Worm (Caenorhabditis elegans) whole organism, midembryonic: ENCODE results near the gene bnc-1.

Experiments used
- T22C8.4 ChIP-seq: fragments of 200-800 bp; sonication (Bioruptor generic); IDR thresholded peaks from 2 replicates; pipeline ENCODE4 v1.3.6; 2022; ENCODE audit warnings: missing genetic modification characterization, missing compliant biosample characterization
- cog-1 ChIP-seq: sonication (generic microtip); optimal IDR thresholded peaks from 2 replicates; lab custom pipeline; 2016; ENCODE audit warnings: missing genetic modification characterization, missing compliant biosample characterization
- flt-1 ChIP-seq: fragments of 200-800 bp; sonication (Bioruptor generic); IDR thresholded peaks from 2 replicates; pipeline ENCODE4 v1.3.6; 2022; ENCODE audit warnings: missing genetic modification characterization, missing compliant biosample characterization
- klf-2 ChIP-seq: fragments of 200-800 bp; sonication (Bioruptor generic); conservative IDR thresholded peaks from 2 replicates; pipeline ENCODE4 v1.3.6; 2022; ENCODE audit warnings: missing genetic modification reagents, missing genetic modification characterization, missing compliant biosample characterization
- med-1 ChIP-seq: sonication (generic microtip); optimal IDR thresholded peaks from 2 replicates; lab custom pipeline; 2017; ENCODE audit warnings: missing genetic modification characterization, mild to moderate bottlenecking, missing compliant biosample characterization, antibody characterized with exemption, missing genetic modification reagents; ENCODE audit not compliant: insufficient read depth
- ref-1 ChIP-seq: fragments of 200-800 bp; sonication (Bioruptor generic); conservative IDR thresholded peaks from 2 replicates; pipeline ENCODE4 v1.3.6; 2022; ENCODE audit warnings: missing genetic modification reagents, missing genetic modification characterization, missing compliant biosample characterization
- tab-1 ChIP-seq: fragments of 200-800 bp; sonication (Bioruptor generic); IDR thresholded peaks from 2 replicates; pipeline ENCODE4 v1.3.6; 2022; ENCODE audit warnings: missing genetic modification characterization, missing compliant biosample characterization
- ztf-23 ChIP-seq: fragments of 200-800 bp; sonication (Bioruptor generic); IDR thresholded peaks from 2 replicates; pipeline ENCODE4 v1.3.6; 2022; ENCODE audit warnings: missing genetic modification reagents, missing genetic modification characterization, missing compliant biosample characterization
- ztf-29 ChIP-seq: fragments of 200-800 bp; sonication (Bioruptor generic); IDR thresholded peaks from 2 replicates; pipeline ENCODE4 v1.3.6; 2022; ENCODE audit warnings: missing genetic modification reagents, missing genetic modification characterization, missing compliant biosample characterization

Gene bnc-1

DNA sequence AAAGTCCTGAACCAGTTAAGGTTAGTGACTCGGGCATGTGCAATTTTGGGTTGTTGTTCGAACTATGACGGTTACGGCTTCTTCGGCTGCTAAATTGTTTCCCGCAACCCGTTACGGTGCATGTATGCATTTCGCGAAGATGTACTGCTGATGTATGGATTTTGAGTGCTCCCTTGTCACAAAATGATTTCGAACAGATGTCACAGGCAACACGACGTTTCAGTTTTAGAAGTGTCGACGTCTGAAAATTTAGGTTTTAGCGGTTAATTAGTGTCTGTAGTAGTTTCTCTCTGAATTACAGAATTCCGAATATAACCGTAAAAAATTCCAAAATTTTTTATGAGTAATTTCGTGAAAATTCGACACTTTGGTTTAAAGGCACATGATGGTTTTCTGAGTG lies 1.1 kb downstream of the bnc-1 start:
- no peak for TF ChIP-seq cog-1 (tag; lab: Kevin White, UChicago)
- no peak for TF ChIP-seq tab-1 (GFP tag; lab: Robert Waterston, UW)
- TF ChIP-seq ref-1 (GFP tag; lab: Robert Waterston, UW): no peak
- no peak for TF ChIP-seq T22C8.4 (GFP tag; lab: Robert Waterston, UW)
- TF ChIP-seq ztf-29 (GFP tag; lab: Robert Waterston, UW): no peak
- no peak for TF ChIP-seq ztf-23 (GFP tag; lab: Robert Waterston, UW)
- no peak for TF ChIP-seq flt-1
- TF ChIP-seq klf-2 (GFP tag; lab: Robert Waterston, UW): no peak
- no peak for TF ChIP-seq med-1 (GFP tag; lab: Kevin White, UChicago)

DNA sequence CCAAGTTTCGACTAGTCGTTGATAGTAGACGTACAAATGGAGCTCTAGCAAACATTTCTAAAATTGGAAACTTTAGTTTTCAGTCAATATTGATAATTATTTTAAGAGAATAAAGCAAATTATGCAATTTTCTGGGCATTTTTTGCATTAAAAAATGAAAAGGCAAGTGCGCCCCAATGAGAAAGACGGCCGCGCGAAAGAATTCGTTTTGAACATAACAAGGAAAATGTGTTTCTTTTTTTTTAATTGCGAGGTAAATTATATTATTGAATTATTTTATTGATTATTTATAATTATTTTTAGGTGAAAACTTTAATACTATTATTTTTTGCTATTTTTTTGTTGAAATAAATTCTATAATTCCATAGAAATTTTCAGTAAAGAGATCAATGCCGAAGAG lies 5.4 kb downstream of the bnc-1 start, which contains the start of the genes tsfm-1 and capg-2:
TSS of gene tsfm-1 (minus strand) at position 57 of the 400 bp plus-strand sequence.
TSS of gene capg-2 (plus strand) at position 379 of the 400 bp plus-strand sequence.
- TF ChIP-seq klf-2 (GFP tag; lab: Robert Waterston, UW): no peak
- no peak for TF ChIP-seq ref-1 (GFP tag; lab: Robert Waterston, UW)
- TF ChIP-seq ztf-29 (GFP tag; lab: Robert Waterston, UW): no peak
- TF ChIP-seq med-1 (GFP tag; lab: Kevin White, UChicago): no peak
- TF ChIP-seq cog-1 (tag; lab: Kevin White, UChicago): no peak
- TF ChIP-seq ztf-23 (GFP tag; lab: Robert Waterston, UW): no peak
- no peak for TF ChIP-seq T22C8.4 (GFP tag; lab: Robert Waterston, UW)
- TF ChIP-seq flt-1: no peak

DNA sequence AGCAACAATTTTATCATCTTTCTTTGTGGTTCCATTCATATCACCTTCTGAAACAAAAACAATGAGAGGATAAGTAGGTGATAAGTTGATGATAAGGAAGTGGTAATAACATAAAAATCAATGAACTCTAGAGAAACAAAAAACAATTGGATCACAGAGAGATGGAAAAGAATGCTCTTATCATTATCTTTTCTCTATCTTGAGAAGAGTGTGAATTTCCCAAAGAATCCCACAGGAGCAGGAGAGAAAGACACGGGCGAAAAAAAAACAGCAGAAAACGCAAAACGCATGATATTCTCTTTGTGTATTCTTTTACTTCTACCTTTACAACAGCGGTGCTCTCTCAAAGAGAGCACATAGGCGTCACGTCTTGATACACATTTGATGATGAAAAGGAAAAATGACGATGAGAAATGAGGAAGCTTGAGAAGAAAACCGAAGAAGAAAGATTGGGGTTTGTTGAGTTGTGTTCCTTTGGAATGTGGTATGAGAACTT lies 7.5 kb downstream of the bnc-1 start, which contains the start of gene twk-24:
TSS of gene twk-24 (minus strand) at position 51 of the 496 bp plus-strand sequence.
- TF ChIP-seq klf-2 (GFP tag; lab: Robert Waterston, UW): no peak
- no peak for TF ChIP-seq T22C8.4 (GFP tag; lab: Robert Waterston, UW)
- no peak for TF ChIP-seq ztf-23 (GFP tag; lab: Robert Waterston, UW)
- TF ChIP-seq ref-1 (GFP tag; lab: Robert Waterston, UW): no peak
- TF ChIP-seq tab-1 (GFP tag; lab: Robert Waterston, UW): no peak
- TF ChIP-seq flt-1: no peak
- no peak for TF ChIP-seq med-1 (GFP tag; lab: Kevin White, UChicago)
- TF ChIP-seq ztf-29 (GFP tag; lab: Robert Waterston, UW): no peak
- no peak for TF ChIP-seq cog-1 (tag; lab: Kevin White, UChicago)

DNA sequence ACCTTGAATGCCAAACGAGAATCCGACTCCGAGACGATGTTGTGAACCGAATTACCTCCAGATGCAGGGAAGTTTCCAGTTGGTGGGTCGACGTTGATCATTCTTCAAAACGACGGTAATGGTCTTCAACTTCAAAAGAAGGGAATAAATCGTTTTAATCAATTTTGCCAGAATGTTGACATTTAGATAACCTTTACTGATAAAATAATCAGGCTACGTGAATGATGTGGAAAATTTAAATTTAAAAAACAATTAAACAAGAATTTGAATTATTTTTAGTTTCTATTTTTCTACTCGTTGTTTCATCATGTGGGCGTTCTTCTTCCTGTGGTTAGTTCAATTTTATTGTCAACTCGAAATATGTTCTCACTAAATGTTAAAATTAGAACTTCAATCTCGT lies 13.1 kb downstream of the bnc-1 start, which contains the start of gene ssp-35:
TSS of gene ssp-35 (minus strand) at position 101 of the 400 bp plus-strand sequence.
- TF ChIP-seq ztf-23 (GFP tag; lab: Robert Waterston, UW) (no peak), flt-1 (no peak), cog-1 (tag; lab: Kevin White, UChicago) (no peak)

DNA sequence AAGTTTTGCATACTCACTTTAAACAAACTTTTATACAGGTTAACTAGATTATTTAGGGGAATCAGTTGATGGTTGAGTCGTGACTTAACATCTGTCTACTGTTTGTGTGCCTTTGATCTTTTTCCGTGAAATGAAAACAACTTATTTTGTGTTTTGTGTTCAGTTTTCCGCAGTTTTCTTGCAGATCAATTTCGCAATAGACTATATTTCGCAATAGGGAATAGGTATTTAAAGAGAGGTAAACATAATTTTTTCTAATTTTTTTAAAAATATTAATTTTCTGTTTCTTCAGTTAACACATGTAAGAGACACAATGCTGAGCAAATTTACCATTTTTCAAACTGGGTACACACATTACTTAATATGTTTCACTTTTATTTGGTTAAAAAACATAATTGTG lies 15.5 kb downstream of the bnc-1 start, which contains the start of gene tbb-6:
TSS of gene tbb-6 (plus strand) at position 155 of the 400 bp plus-strand sequence.
- TF ChIP-seq klf-2 (GFP tag; lab: Robert Waterston, UW) (no peak), ref-1 (GFP tag; lab: Robert Waterston, UW) (no peak), T22C8.4 (GFP tag; lab: Robert Waterston, UW) (no peak), tab-1 (GFP tag; lab: Robert Waterston, UW) (no peak), ztf-29 (GFP tag; lab: Robert Waterston, UW) (no peak), med-1 (GFP tag; lab: Kevin White, UChicago) (no peak), ztf-23 (GFP tag; lab: Robert Waterston, UW) (no peak), cog-1 (tag; lab: Kevin White, UChicago) (no peak), flt-1 (no peak)

DNA sequence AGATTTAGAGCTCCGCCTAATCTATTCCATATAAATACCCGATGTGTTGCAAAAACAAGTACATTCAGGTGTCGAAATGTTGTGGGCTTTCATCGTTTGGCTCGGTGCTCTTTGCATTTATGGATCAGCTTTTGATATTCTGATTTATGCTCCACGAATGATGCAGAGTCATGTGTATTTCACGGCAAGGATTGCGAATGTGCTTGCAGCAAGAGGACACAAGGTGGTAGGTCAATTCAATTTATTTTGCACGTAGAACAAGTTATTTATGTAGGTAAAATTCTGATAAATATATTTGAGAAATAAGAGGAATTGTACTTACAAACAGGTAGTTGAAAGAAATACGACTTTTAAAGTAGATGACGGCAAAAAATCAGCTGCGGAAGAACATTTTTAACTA lies 17.9 kb downstream of the bnc-1 start, which contains the start of gene ugt-56:
TSS of gene ugt-56 (plus strand) at position 61 of the 400 bp plus-strand sequence.
- TF ChIP-seq ztf-23 (GFP tag; lab: Robert Waterston, UW) (no peak), flt-1 (no peak), cog-1 (tag; lab: Kevin White, UChicago) (no peak), ztf-29 (GFP tag; lab: Robert Waterston, UW) (no peak), tab-1 (GFP tag; lab: Robert Waterston, UW) (no peak), ref-1 (GFP tag; lab: Robert Waterston, UW) (no peak), T22C8.4 (GFP tag; lab: Robert Waterston, UW) (no peak), klf-2 (GFP tag; lab: Robert Waterston, UW) (no peak), med-1 (GFP tag; lab: Kevin White, UChicago) (no peak)

DNA sequence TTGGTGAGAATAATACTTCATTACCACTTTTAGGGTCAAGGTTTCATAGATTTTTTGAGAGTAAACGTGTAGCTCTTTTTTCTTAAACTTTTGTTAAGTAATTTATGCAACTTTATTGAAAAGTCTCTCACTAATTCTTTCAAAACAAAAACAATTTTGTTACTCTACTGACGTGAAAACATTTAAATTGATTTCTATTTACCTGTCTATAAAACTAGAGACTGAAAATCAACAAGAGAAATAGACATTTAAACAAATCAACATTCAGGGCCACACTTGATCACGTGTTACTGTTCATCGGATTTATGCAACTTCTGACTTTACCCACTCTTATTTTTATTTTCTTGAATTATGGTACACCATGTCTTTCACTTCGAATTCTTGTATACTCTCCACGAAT lies 20.4 kb downstream of the bnc-1 start, which contains the start of gene ugt-55:
TSS of gene ugt-55 (plus strand) at position 301 of the 400 bp plus-strand sequence.
- no peak for TF ChIP-seq tab-1 (GFP tag; lab: Robert Waterston, UW)
- TF ChIP-seq flt-1: no peak

DNA sequence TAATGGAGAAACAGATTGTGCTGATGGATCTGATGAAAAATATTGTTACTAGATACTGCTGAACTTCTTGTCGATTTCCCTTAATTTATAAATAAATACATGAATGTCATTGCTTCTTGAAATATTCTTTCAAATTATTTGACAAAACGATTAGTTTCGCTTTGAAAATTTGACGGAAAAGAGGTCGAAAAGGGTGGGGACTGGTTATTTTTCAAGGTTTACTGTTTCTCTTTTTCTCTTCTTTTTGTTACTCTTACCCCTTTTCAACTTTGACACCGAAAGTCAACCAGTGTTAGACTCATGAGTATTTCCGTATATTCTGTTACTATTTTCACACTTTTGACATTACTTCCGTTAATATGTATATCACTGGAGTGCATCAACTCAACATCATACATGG lies 21.5 kb downstream of the bnc-1 start, which contains the start of gene T04H1.12:
TSS of gene T04H1.12 (plus strand) at position 301 of the 400 bp plus-strand sequence.
- TF ChIP-seq ztf-29 (GFP tag; lab: Robert Waterston, UW) (no peak), flt-1 (no peak), ztf-23 (GFP tag; lab: Robert Waterston, UW) (no peak), cog-1 (tag; lab: Kevin White, UChicago) (no peak), T22C8.4 (GFP tag; lab: Robert Waterston, UW) (no peak), tab-1 (GFP tag; lab: Robert Waterston, UW) (no peak), med-1 (GFP tag; lab: Kevin White, UChicago) (no peak), klf-2 (GFP tag; lab: Robert Waterston, UW) (no peak), ref-1 (GFP tag; lab: Robert Waterston, UW) (no peak)

DNA sequence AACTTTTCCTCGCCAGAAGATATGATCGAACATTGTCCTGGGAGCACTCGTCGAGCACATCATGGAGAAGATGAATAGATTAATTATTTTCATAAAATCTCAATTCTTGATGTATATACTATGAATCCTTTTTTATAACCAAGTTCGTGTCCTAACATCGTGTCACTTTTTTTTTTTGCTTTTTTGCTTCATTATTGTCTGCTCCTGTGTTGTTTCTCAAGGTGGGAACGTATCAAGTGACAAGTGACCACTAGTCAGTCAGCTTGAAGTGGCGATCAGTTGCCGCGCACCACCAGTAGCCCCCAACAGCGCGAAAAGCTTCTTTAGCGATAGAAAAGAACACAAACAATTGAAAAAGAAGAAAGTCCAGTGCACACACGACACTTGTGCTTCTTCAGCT lies 24.6 kb downstream of the bnc-1 start, which contains the start of gene lrx-1:
TSS of gene lrx-1 (plus strand) at position 301 of the 400 bp plus-strand sequence.
- TF ChIP-seq tab-1 (GFP tag; lab: Robert Waterston, UW) (no peak), ztf-29 (GFP tag; lab: Robert Waterston, UW) (no peak), klf-2 (GFP tag; lab: Robert Waterston, UW) (no peak), med-1 (GFP tag; lab: Kevin White, UChicago) (no peak), ztf-23 (GFP tag; lab: Robert Waterston, UW) (no peak), ref-1 (GFP tag; lab: Robert Waterston, UW) (no peak), T22C8.4 (GFP tag; lab: Robert Waterston, UW) (no peak), cog-1 (tag; lab: Kevin White, UChicago) (no peak), flt-1 (no peak)
